Worm (Caenorhabditis elegans) whole organism, mixed stage, embryonic: Measurements from ENCODE around the gene par-1.

ENCODE experiments used
- M03D4.4 ChIP-seq: sonication (generic microtip); optimal IDR thresholded peaks from 2 replicates; lab custom pipeline; 2017; ENCODE audit warnings: mild to moderate bottlenecking, missing genetic modification characterization, missing compliant biosample characterization
- bed-3 ChIP-seq: fragments of 200-800 bp; sonication (Bioruptor generic); optimal IDR thresholded peaks from 3 replicates; lab custom pipeline; 2018; ENCODE audit warnings: mild to moderate bottlenecking, missing genetic modification characterization, moderate library complexity, missing compliant biosample characterization
- ceh-39 ChIP-seq: fragments of 150-350 bp; optimal IDR thresholded peaks from 2 replicates; lab custom pipeline; 2014; ENCODE audit warnings: missing biosample characterization, missing genetic modification characterization
- ceh-43 ChIP-seq: fragments of 200-800 bp; sonication (Bioruptor generic); optimal IDR thresholded peaks from 2 replicates; lab custom pipeline; 2018; ENCODE audit warnings: mild to moderate bottlenecking, missing genetic modification characterization, moderate library complexity, missing compliant biosample characterization
- ces-1 ChIP-seq: fragments of 150-350 bp; optimal IDR thresholded peaks from 2 replicates; lab custom pipeline; 2014; ENCODE audit warnings: missing biosample characterization, missing genetic modification reagents, missing genetic modification characterization
- cnd-1 ChIP-seq: fragments of 200-800 bp; sonication (Bioruptor generic); optimal IDR thresholded peaks from 2 replicates; lab custom pipeline; 2018; ENCODE audit warnings: mild to moderate bottlenecking, missing genetic modification characterization, missing compliant biosample characterization
- drap-1 ChIP-seq: fragments of 200-800 bp; sonication (Bioruptor generic); optimal IDR thresholded peaks from 3 replicates; lab custom pipeline; 2018; ENCODE audit warnings: mild to moderate bottlenecking, missing genetic modification characterization, missing compliant biosample characterization
- elt-1 ChIP-seq: sonication (generic microtip); optimal IDR thresholded peaks from 2 replicates; lab custom pipeline; 2017; ENCODE audit warnings: missing genetic modification characterization, mild to moderate bottlenecking, missing compliant biosample characterization, antibody characterized with exemption, moderate library complexity, borderline replicate concordance; ENCODE audit not compliant: insufficient read depth
- elt-3 ChIP-seq: fragments of 150-350 bp; optimal IDR thresholded peaks from 2 replicates; lab custom pipeline; 2014; ENCODE audit warnings: missing biosample characterization, missing genetic modification characterization
- flh-1 ChIP-seq: fragments of 200-800 bp; sonication (Bioruptor generic); optimal IDR thresholded peaks from 2 replicates; lab custom pipeline; 2018; ENCODE audit warnings: mild to moderate bottlenecking, missing genetic modification characterization, moderate library complexity, missing compliant biosample characterization
- ham-2 ChIP-seq: fragments of 200-800 bp; sonication (Bioruptor generic); optimal IDR thresholded peaks from 2 replicates; lab custom pipeline; 2018; ENCODE audit warnings: mild to moderate bottlenecking, missing genetic modification characterization, missing compliant biosample characterization
- hlh-1 ChIP-seq: fragments of 150-350 bp; optimal IDR thresholded peaks from 2 replicates; lab custom pipeline; 2014; ENCODE audit warnings: missing biosample characterization, missing genetic modification reagents, missing genetic modification characterization
- lin-13 ChIP-seq: fragments of 150-350 bp; optimal IDR thresholded peaks from 2 replicates; lab custom pipeline; 2014; ENCODE audit warnings: missing biosample characterization, missing genetic modification characterization
- lin-32 ChIP-seq: fragments of 200-800 bp; sonication (Bioruptor generic); optimal IDR thresholded peaks from 2 replicates; lab custom pipeline; 2018; ENCODE audit warnings: mild to moderate bottlenecking, missing genetic modification characterization, missing compliant biosample characterization
- lsy-2 ChIP-seq: fragments of 150-350 bp; optimal IDR thresholded peaks from 2 replicates; lab custom pipeline; 2014; ENCODE audit warnings: missing biosample characterization, missing genetic modification characterization
- mab-5 ChIP-seq: fragments of 150-350 bp; optimal IDR thresholded peaks from 2 replicates; lab custom pipeline; 2014; ENCODE audit warnings: missing biosample characterization, missing genetic modification characterization
- mep-1 ChIP-seq: fragments of 150-350 bp; optimal IDR thresholded peaks from 2 replicates; lab custom pipeline; 2017; ENCODE audit warnings: missing biosample characterization, missing genetic modification reagents, missing genetic modification characterization, inconsistent platforms
- mls-2 ChIP-seq: sonication (generic microtip); optimal IDR thresholded peaks from 2 replicates; lab custom pipeline; 2016; ENCODE audit warnings: mild to moderate bottlenecking, missing genetic modification characterization, moderate library complexity, missing compliant biosample characterization
- nhr-2 ChIP-seq: fragments of 150-350 bp; optimal IDR thresholded peaks from 2 replicates; lab custom pipeline; 2014; ENCODE audit warnings: missing biosample characterization, missing genetic modification characterization
- nhr-237 ChIP-seq: fragments of 150-350 bp; optimal IDR thresholded peaks from 2 replicates; lab custom pipeline; 2014; ENCODE audit warnings: missing biosample characterization, missing genetic modification characterization
- nhr-28 ChIP-seq: fragments of 150-350 bp; optimal IDR thresholded peaks from 2 replicates; lab custom pipeline; 2014; ENCODE audit warnings: missing biosample characterization, missing genetic modification characterization
- pha-4 ChIP-seq: fragments of 150-350 bp; optimal IDR thresholded peaks from 2 replicates; lab custom pipeline; 2018; ENCODE audit warnings: missing biosample characterization, missing genetic modification reagents, missing genetic modification characterization
- sem-2 ChIP-seq: fragments of 200-800 bp; sonication (Bioruptor generic); optimal IDR thresholded peaks from 2 replicates; lab custom pipeline; 2018; ENCODE audit warnings: mild to moderate bottlenecking, missing genetic modification characterization, missing compliant biosample characterization
- snpc-4 ChIP-seq: fragments of 150-350 bp; optimal IDR thresholded peaks from 2 replicates; lab custom pipeline; 2014; ENCODE audit warnings: missing biosample characterization, missing genetic modification characterization
- sptf-1 ChIP-seq: sonication (generic microtip); optimal IDR thresholded peaks from 2 replicates; lab custom pipeline; 2017; ENCODE audit warnings: mild to moderate bottlenecking, missing genetic modification characterization, moderate library complexity, missing compliant biosample characterization
- tbx-8 ChIP-seq: fragments of 200-800 bp; sonication (Bioruptor generic); optimal IDR thresholded peaks from 2 replicates; lab custom pipeline; 2018; ENCODE audit warnings: mild to moderate bottlenecking, missing genetic modification characterization, moderate library complexity, missing compliant biosample characterization
- unc-120 ChIP-seq: sonication (generic microtip); optimal IDR thresholded peaks from 2 replicates; lab custom pipeline; 2017; ENCODE audit warnings: missing genetic modification characterization, missing compliant biosample characterization; ENCODE audit not compliant: poor library complexity, severe bottlenecking
- unc-39 ChIP-seq: fragments of 150-350 bp; optimal IDR thresholded peaks from 2 replicates; lab custom pipeline; 2014; ENCODE audit warnings: missing biosample characterization, missing genetic modification characterization
- zip-8 ChIP-seq: fragments of 150-350 bp; optimal IDR thresholded peaks from 2 replicates; lab custom pipeline; 2014; ENCODE audit warnings: missing biosample characterization, missing genetic modification characterization
- ztf-11 ChIP-seq: fragments of 150-350 bp; optimal IDR thresholded peaks from 2 replicates; lab custom pipeline; 2014; ENCODE audit warnings: missing biosample characterization, missing genetic modification characterization

par-1 gene

ce11 chrV:14187104-14187503, 41.9 kb upstream of the par-1 start:
- TF ChIP-seq tbx-8 (GFP tag; lab: Kevin White, UChicago) (no peak), pha-4 (tag; lab: Kevin White, UChicago) (no peak), snpc-4 (no peak), nhr-237 (tag; lab: Kevin White, UChicago) (no peak), drap-1 (no peak), mls-2 (tag; lab: Kevin White, UChicago) (no peak), unc-120 (tag; lab: Kevin White, UChicago) (no peak), ztf-11 (tag; lab: Kevin White, UChicago) (no peak)
- TF ChIP-seq, all 35 proteins: peak for 0

ce11 chrV:14185438-14185837, 40.3 kb upstream of the par-1 start, which contains the start of the genes trm-1 and ints-2:
Gene trm-1, minus strand, starts transcription at chrV:14185612.
Gene ints-2, plus strand, starts transcription at chrV:14185686.
- TF ChIP-seq nhr-237 (tag; lab: Kevin White, UChicago) (no peak), ceh-39 (tag; lab: Kevin White, UChicago) (no peak), lin-13 (tag; lab: Kevin White, UChicago) (peak; percentile 12), ham-2 (GFP tag; lab: Kevin White, UChicago) (no peak), bed-3 (GFP tag; lab: Kevin White, UChicago) (no peak), flh-1 (GFP tag; lab: Kevin White, UChicago) (no peak), ztf-11 (tag; lab: Kevin White, UChicago) (no peak), cnd-1 (no peak), unc-120 (tag; lab: Kevin White, UChicago) (peak; percentile 34), lsy-2 (tag; lab: Kevin White, UChicago) (peak; percentile 36), elt-3 (tag; lab: Kevin White, UChicago) (no peak), pha-4 (tag; lab: Kevin White, UChicago) (no peak), nhr-2 (tag; lab: Kevin White, UChicago) (no peak), ces-1 (GFP tag; lab: Kevin White, UChicago) (peak; percentile 96), mep-1 (tag; lab: Kevin White, UChicago) (peak; percentile 1), nhr-28 (tag; lab: Kevin White, UChicago) (no peak), sptf-1 (peak; percentile 11)
- TF ChIP-seq, all 35 proteins: peak for 6

ce11 chrV:14182860-14183259, 37.7 kb upstream of the par-1 start, which contains the start of gene cest-2.3:
Gene cest-2.3, minus strand, starts transcription at chrV:14182960.
- TF ChIP-seq drap-1 (no peak), nhr-2 (tag; lab: Kevin White, UChicago) (no peak), mls-2 (tag; lab: Kevin White, UChicago) (no peak), ham-2 (GFP tag; lab: Kevin White, UChicago) (no peak), ces-1 (GFP tag; lab: Kevin White, UChicago) (no peak), ztf-11 (tag; lab: Kevin White, UChicago) (no peak), mab-5 (tag; lab: Kevin White, UChicago) (no peak), lsy-2 (tag; lab: Kevin White, UChicago) (no peak), M03D4.4 (tag; lab: Kevin White, UChicago) (no peak), flh-1 (GFP tag; lab: Kevin White, UChicago) (no peak), unc-39 (tag; lab: Kevin White, UChicago) (no peak), unc-120 (tag; lab: Kevin White, UChicago) (no peak), nhr-28 (tag; lab: Kevin White, UChicago) (no peak), bed-3 (GFP tag; lab: Kevin White, UChicago) (no peak), nhr-237 (tag; lab: Kevin White, UChicago) (no peak), elt-1 (no peak), mep-1 (tag; lab: Kevin White, UChicago) (no peak), pha-4 (tag; lab: Kevin White, UChicago) (no peak)
- TF ChIP-seq, all 35 proteins: peak for 0

- TF ChIP-seq elt-3 (tag; lab: Kevin White, UChicago) (no peak), ceh-39 (tag; lab: Kevin White, UChicago) (no peak), ces-1 (GFP tag; lab: Kevin White, UChicago) (no peak), elt-1 (no peak), nhr-237 (tag; lab: Kevin White, UChicago) (no peak), snpc-4 (no peak), mls-2 (tag; lab: Kevin White, UChicago) (no peak), M03D4.4 (tag; lab: Kevin White, UChicago) (no peak), pha-4 (tag; lab: Kevin White, UChicago) (no peak), tbx-8 (GFP tag; lab: Kevin White, UChicago) (no peak), drap-1 (no peak), nhr-2 (tag; lab: Kevin White, UChicago) (no peak), ztf-11 (tag; lab: Kevin White, UChicago) (no peak), sem-2 (GFP tag; lab: Kevin White, UChicago) (no peak), zip-8 (no peak), hlh-1 (tag; lab: Kevin White, UChicago) (no peak), unc-39 (tag; lab: Kevin White, UChicago) (no peak), ceh-43 (GFP tag; lab: Kevin White, UChicago) (no peak), lin-32 (GFP tag; lab: Kevin White, UChicago) (no peak)
These were observed 34.8 kb upstream of the par-1 start, which contains the start of gene ZC376.8 for ce11 chrV:14179947-14180346. Gene ZC376.8, plus strand, starts transcription at chrV:14180247.
